Worm (Caenorhabditis elegans) whole organism, L4/young adult: ENCODE results near the gene W01D2.6.

Source experiments
- W03F9.2 ChIP-seq: fragments of 150-350 bp; optimal IDR thresholded peaks from 2 replicates; lab custom pipeline; 2014; ENCODE audit warnings: missing biosample characterization, missing genetic modification characterization
- dao-5 ChIP-seq: sonication (generic microtip); optimal IDR thresholded peaks from 2 replicates; lab custom pipeline; 2016; ENCODE audit warnings: missing genotype, missing genetic modification characterization, moderate library complexity, missing compliant biosample characterization
- him-1 ChIP-seq: sonication (generic microtip); optimal IDR thresholded peaks from 2 replicates; lab custom pipeline; 2016; ENCODE audit warnings: missing genotype, missing genetic modification reagents, missing genetic modification characterization, missing compliant biosample characterization

- TF ChIP-seq dao-5 (tag; lab: Kevin White, UChicago) (no peak), him-1 (no peak), W03F9.2 (tag; lab: Kevin White, UChicago) (no peak)
Observed at ce11 chrII:14832055-14832454, 23.3 kb downstream of the W01D2.6 start.
